Worm (Caenorhabditis elegans): ENCODE results near the gene C25F9.8.

C25F9.8 gene

DNA sequence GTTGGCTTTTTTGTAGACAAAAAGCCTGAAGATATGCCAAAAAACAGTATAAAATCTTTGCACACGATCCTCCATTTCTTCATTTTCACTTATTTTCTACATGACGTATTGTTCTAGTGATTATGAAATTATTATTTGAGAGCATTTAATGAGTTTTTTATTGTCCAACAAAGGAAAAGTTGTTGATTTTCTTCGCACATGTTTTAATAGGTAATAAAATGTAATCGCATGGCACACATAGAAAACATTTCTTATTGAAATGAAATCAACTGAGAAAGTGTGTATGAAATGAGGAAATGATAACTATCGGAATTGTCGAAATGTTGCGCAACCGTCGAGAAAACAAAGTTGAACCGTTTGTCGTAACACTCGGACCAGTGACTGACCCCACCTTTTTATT is 6.6 kb downstream of the C25F9.8 start:
- no peak for TF ChIP-seq mep-1 (tag; optimal IDR thresholded peaks at IDR 0.05)
- peak; percentile 7 for TF ChIP-seq zip-8 (tag; optimal IDR thresholded peaks at IDR 0.05)

ce11 chrV:19402855-19403254 is 8.0 kb downstream of the C25F9.8 start, which contains the start of gene C25F9.12:
C25F9.12 (minus strand) TSS chrV:19402955.
- TF ChIP-seq drap-1 (GFP tag; optimal IDR thresholded peaks at IDR 0.05) (no peak), sptf-1 (tag; optimal IDR thresholded peaks at IDR 0.05) (no peak), nhr-28 (tag; optimal IDR thresholded peaks at IDR 0.05) (no peak), ceh-39 (tag; optimal IDR thresholded peaks at IDR 0.05) (no peak), lsy-2 (tag; optimal IDR thresholded peaks at IDR 0.05) (no peak), unc-39 (tag; optimal IDR thresholded peaks at IDR 0.05) (no peak), lin-13 (tag; optimal IDR thresholded peaks at IDR 0.05) (no peak), snpc-4 (tag; optimal IDR thresholded peaks at IDR 0.05) (no peak)

DNA sequence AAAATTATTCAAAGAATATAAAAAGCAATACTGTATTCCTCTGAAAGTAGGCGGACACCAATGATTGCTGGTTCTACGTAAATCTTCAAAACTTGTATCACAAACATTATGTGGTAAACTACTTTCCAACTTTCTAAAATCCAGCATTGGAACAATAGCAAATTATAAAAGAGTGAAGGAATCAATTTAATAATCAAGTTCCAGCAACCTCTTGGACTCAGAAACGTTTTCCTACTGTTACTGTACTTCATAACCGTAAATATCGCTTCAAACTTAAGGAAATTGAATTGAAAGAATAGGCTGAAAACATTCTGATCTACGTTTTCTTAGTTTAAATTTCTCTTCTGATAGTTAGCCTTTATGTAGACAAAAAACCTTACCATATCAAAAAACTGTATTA is 8.8 kb downstream of the C25F9.8 start:
- TF ChIP-seq sptf-1 (tag; optimal IDR thresholded peaks at IDR 0.05), result no peak
- no peak for TF ChIP-seq flh-1 (GFP tag; optimal IDR thresholded peaks at IDR 0.05)
- no peak for TF ChIP-seq snpc-4 (tag; optimal IDR thresholded peaks at IDR 0.05)
- no peak for TF ChIP-seq hlh-1 (tag; optimal IDR thresholded peaks at IDR 0.05)
- TF ChIP-seq nhr-2 (tag; optimal IDR thresholded peaks at IDR 0.05), result no peak
- TF ChIP-seq blmp-1 (tag; optimal IDR thresholded peaks at IDR 0.05), result no peak
- TF ChIP-seq ztf-11 (tag; optimal IDR thresholded peaks at IDR 0.05), result no peak
- TF ChIP-seq unc-120 (tag; optimal IDR thresholded peaks at IDR 0.05; ENCODE audit: poor library complexity, severe bottlenecking), result no peak
- TF ChIP-seq ceh-43 (GFP tag; optimal IDR thresholded peaks at IDR 0.05), result no peak
- no peak for TF ChIP-seq ham-2 (GFP tag; optimal IDR thresholded peaks at IDR 0.05)
- no peak for TF ChIP-seq tbx-8 (GFP tag; optimal IDR thresholded peaks at IDR 0.05)

DNA sequence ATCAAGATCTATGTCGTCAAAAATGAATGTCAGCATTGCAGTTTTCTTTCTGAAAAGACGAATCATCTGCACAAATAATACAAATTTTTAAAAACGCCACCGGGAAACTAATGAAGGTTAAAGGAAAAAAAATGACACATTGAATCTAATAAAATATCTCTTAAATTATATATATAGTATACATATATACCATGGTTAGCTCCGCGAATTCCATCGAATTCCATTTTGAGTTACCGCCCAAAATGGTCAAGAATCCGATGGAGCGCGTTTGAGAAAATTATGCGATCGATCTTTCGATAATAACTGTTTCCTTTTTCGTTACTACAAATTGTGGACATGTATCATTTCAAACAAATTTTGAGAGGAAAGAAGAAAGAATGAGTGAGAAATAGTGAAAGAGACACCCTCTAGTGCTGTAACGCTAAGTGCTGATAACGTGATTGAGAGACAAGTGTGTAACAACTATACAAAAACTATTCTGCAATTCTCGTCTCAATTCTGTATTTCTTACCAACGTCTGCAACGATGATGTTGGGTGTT is 10.5 kb downstream of the C25F9.8 start, which contains the start of the genes C25F9.6 and C25F9.10:
Gene C25F9.6, minus strand, starts transcription at position 51 of the 540 bp plus-strand sequence.
Gene C25F9.10, plus strand, starts transcription at position 454 of the 540 bp plus-strand sequence.
- TF ChIP-seq pha-4 (tag; optimal IDR thresholded peaks at IDR 0.05) (no peak), blmp-1 (tag; optimal IDR thresholded peaks at IDR 0.05) (no peak), unc-62 (GFP tag; optimal IDR thresholded peaks at IDR 0.05) (no peak), unc-39 (tag; optimal IDR thresholded peaks at IDR 0.05) (no peak), ham-2 (GFP tag; optimal IDR thresholded peaks at IDR 0.05) (no peak), elt-3 (tag; optimal IDR thresholded peaks at IDR 0.05) (no peak), bed-3 (GFP tag; optimal IDR thresholded peaks at IDR 0.05) (no peak)

DNA sequence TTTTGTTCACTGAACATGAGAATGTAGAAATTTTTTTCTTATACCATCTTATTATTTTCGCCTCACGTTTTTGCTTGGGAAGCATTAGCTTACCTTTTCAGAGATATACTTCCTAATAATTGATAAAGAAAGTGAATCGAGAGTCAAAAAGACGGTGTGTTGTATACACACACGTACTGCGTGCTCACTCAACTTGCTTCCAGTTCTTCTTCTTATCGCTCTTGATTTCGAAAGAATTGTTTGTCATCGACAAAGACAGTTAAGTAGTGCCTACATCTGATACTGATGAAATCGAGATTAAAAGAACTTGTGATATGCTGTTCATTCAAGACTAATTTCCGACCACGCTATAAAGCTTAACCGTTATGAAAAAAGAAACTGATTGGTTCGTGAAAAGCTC is 15.8 kb downstream of the C25F9.8 start, which contains the start of gene C25F9.5:
Gene C25F9.5, minus strand, starts transcription at position 195 of the 400 bp plus-strand sequence.
- TF ChIP-seq sem-2 (GFP tag; optimal IDR thresholded peaks at IDR 0.05), result no peak
- no peak for TF ChIP-seq ceh-39 (tag; optimal IDR thresholded peaks at IDR 0.05)
- no peak for TF ChIP-seq blmp-1 (tag; optimal IDR thresholded peaks at IDR 0.05)
- no peak for TF ChIP-seq elt-3 (tag; optimal IDR thresholded peaks at IDR 0.05)
- no peak for TF ChIP-seq cnd-1 (tag; optimal IDR thresholded peaks at IDR 0.05)
- TF ChIP-seq lin-13 (tag; optimal IDR thresholded peaks at IDR 0.05), result no peak
- TF ChIP-seq lin-32 (GFP tag; optimal IDR thresholded peaks at IDR 0.05), result no peak
- TF ChIP-seq unc-62 (GFP tag; optimal IDR thresholded peaks at IDR 0.05), result no peak
- no peak for TF ChIP-seq mep-1 (tag; optimal IDR thresholded peaks at IDR 0.05)
- TF ChIP-seq ces-1 (GFP tag; optimal IDR thresholded peaks at IDR 0.05), result no peak
- no peak for TF ChIP-seq elt-1 (tag; optimal IDR thresholded peaks at IDR 0.05; ENCODE audit: borderline replicate concordance, insufficient read depth)
- TF ChIP-seq drap-1 (GFP tag; optimal IDR thresholded peaks at IDR 0.05), result no peak
- no peak for TF ChIP-seq ceh-43 (GFP tag; optimal IDR thresholded peaks at IDR 0.05)
- TF ChIP-seq hlh-1 (tag; optimal IDR thresholded peaks at IDR 0.05), result no peak
- no peak for TF ChIP-seq nhr-237 (tag; optimal IDR thresholded peaks at IDR 0.05)
- TF ChIP-seq snpc-4 (tag; optimal IDR thresholded peaks at IDR 0.05), result no peak
- TF ChIP-seq nhr-76 (tag; optimal IDR thresholded peaks at IDR 0.05), result no peak

DNA sequence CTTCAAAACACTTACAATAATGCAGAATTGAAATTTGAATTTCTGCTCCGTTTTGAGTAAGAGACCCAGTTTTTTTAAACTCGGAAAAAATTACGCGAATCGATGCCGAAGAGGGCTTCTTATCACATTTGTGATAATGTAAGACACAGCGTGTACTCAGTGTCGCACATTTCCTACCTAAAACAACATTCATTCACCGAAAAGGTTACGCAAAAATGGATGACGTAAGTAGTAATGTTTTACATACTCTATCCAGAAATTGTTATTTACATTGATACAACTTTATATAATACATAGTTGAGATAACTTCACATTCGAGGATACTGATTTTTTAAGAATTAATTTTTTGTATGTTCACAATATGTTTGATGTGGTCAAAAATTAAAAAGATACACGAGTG is 21.6 kb downstream of the C25F9.8 start, which contains the start of the genes C25F9.4 and C25F9.9:
Gene C25F9.4, minus strand, starts transcription at position 101 of the 400 bp plus-strand sequence.
Gene C25F9.9, plus strand, starts transcription at position 137 of the 400 bp plus-strand sequence.
- TF ChIP-seq zip-8 (tag; optimal IDR thresholded peaks at IDR 0.05), result no peak
- TF ChIP-seq lin-32 (GFP tag; optimal IDR thresholded peaks at IDR 0.05), result no peak
- TF ChIP-seq ztf-11 (tag; optimal IDR thresholded peaks at IDR 0.05), result no peak
- TF ChIP-seq nhr-237 (tag; optimal IDR thresholded peaks at IDR 0.05), result no peak
- no peak for TF ChIP-seq tbx-8 (GFP tag; optimal IDR thresholded peaks at IDR 0.05)
- no peak for TF ChIP-seq lin-13 (tag; optimal IDR thresholded peaks at IDR 0.05)
- no peak for TF ChIP-seq sptf-1 (tag; optimal IDR thresholded peaks at IDR 0.05)
- TF ChIP-seq pha-4 (tag; optimal IDR thresholded peaks at IDR 0.05), result no peak
- no peak for TF ChIP-seq cnd-1 (tag; optimal IDR thresholded peaks at IDR 0.05)
- no peak for TF ChIP-seq unc-39 (tag; optimal IDR thresholded peaks at IDR 0.05)
- no peak for TF ChIP-seq flh-1 (GFP tag; optimal IDR thresholded peaks at IDR 0.05)
- TF ChIP-seq elt-1 (tag; optimal IDR thresholded peaks at IDR 0.05; ENCODE audit: borderline replicate concordance, insufficient read depth), result no peak
- no peak for TF ChIP-seq mab-5 (tag; optimal IDR thresholded peaks at IDR 0.05)
- no peak for TF ChIP-seq lsy-2 (tag; optimal IDR thresholded peaks at IDR 0.05)
- no peak for TF ChIP-seq ceh-39 (tag; optimal IDR thresholded peaks at IDR 0.05)
- no peak for TF ChIP-seq M03D4.4 (tag; optimal IDR thresholded peaks at IDR 0.05)
- no peak for TF ChIP-seq elt-3 (tag; optimal IDR thresholded peaks at IDR 0.05)
- no peak for TF ChIP-seq bed-3 (GFP tag; optimal IDR thresholded peaks at IDR 0.05)
- TF ChIP-seq drap-1 (GFP tag; optimal IDR thresholded peaks at IDR 0.05), result no peak
- TF ChIP-seq ceh-43 (GFP tag; optimal IDR thresholded peaks at IDR 0.05), result no peak

Measured in whole organism, mixed stage, embryonic.